Fruit fly (Drosophila melanogaster) whole organism, prepupa: ENCODE results near the gene stg.

Experiments
- Blimp-1 ChIP-seq: fragments of 200-800 bp; sonication (Bioruptor generic); optimal IDR thresholded peaks from 3 replicates; lab custom pipeline; 2017; ENCODE audit warnings: missing biosample characterization, missing genetic modification characterization, mild to moderate bottlenecking, moderate library complexity, missing genetic modification reagents
- CG11762 ChIP-seq: fragments of 200-800 bp; sonication (Bioruptor generic); optimal IDR thresholded peaks from 3 replicates; lab custom pipeline; 2016; ENCODE audit warnings: missing biosample characterization, missing genetic modification characterization; ENCODE audit not compliant: insufficient read depth
- CG15336 ChIP-seq: fragments of 200-800 bp; sonication (Bioruptor generic); IDR thresholded peaks from 2 replicates; pipeline ENCODE4 v1.3.6; 2022; ENCODE audit warnings: missing biosample characterization, missing genetic modification characterization
- CG3032 ChIP-seq: fragments of 200-800 bp; optimal IDR thresholded peaks from 2 replicates; lab custom pipeline; 2019; ENCODE audit warnings: missing biosample characterization, mild to moderate bottlenecking, missing genetic modification characterization, moderate library complexity
- CG3919 ChIP-seq: fragments of 200-800 bp; sonication (Bioruptor generic); optimal IDR thresholded peaks from 3 replicates; lab custom pipeline; 2016; ENCODE audit warnings: missing biosample characterization, missing genetic modification characterization
- CG4318 ChIP-seq: fragments of 200-800 bp; sonication (Bioruptor generic); optimal IDR thresholded peaks from 3 replicates; lab custom pipeline; 2017; ENCODE audit warnings: missing biosample characterization, mild to moderate bottlenecking, missing genetic modification characterization
- CG6276 ChIP-seq: fragments of 200-800 bp; sonication (Bioruptor generic); optimal IDR thresholded peaks from 2 replicates; lab custom pipeline; 2017; ENCODE audit warnings: missing biosample characterization, mild to moderate bottlenecking, missing genetic modification characterization
- CG7368 ChIP-seq: fragments of 200-800 bp; sonication (Bioruptor generic); optimal IDR thresholded peaks from 3 replicates; lab custom pipeline; 2016; ENCODE audit warnings: missing biosample characterization, missing genetic modification characterization
- CG8119 ChIP-seq: fragments of 200-800 bp; sonication (Bioruptor generic); IDR thresholded peaks from 3 replicates; pipeline ENCODE4 v1.3.6; 2022; ENCODE audit warnings: missing biosample characterization, missing genetic modification characterization
- CG8319 ChIP-seq: fragments of 200-800 bp; sonication (Bioruptor generic); optimal IDR thresholded peaks from 3 replicates; lab custom pipeline; 2016; ENCODE audit warnings: missing biosample characterization, missing genetic modification characterization
- CG8632 ChIP-seq: fragments of 200-800 bp; sonication (Bioruptor generic); optimal IDR thresholded peaks from 3 replicates; lab custom pipeline; 2016; ENCODE audit warnings: missing biosample characterization, missing genetic modification characterization
- CG9139 ChIP-seq: fragments of 200-800 bp; sonication (Bioruptor generic); optimal IDR thresholded peaks from 3 replicates; lab custom pipeline; 2017; ENCODE audit warnings: missing biosample characterization, mild to moderate bottlenecking, missing genetic modification characterization
- Eip78C ChIP-seq: fragments of 200-800 bp; sonication (Bioruptor generic); peaks from one replicate; lab custom pipeline; 2016; ENCODE audit warnings: missing biosample characterization, missing genetic modification characterization
- Lpt ChIP-seq: fragments of 200-800 bp; sonication (Bioruptor generic); optimal IDR thresholded peaks from 3 replicates; lab custom pipeline; 2016; ENCODE audit warnings: missing biosample characterization, missing genetic modification characterization
- Smox ChIP-seq: fragments of 200-800 bp; sonication (Bioruptor generic); optimal IDR thresholded peaks from 3 replicates; lab custom pipeline; 2016; ENCODE audit warnings: missing biosample characterization, missing genetic modification characterization
- Sox102F ChIP-seq: fragments of 200-800 bp; sonication (Bioruptor generic); optimal IDR thresholded peaks from 2 replicates; lab custom pipeline; 2016; ENCODE audit warnings: missing biosample characterization, mild to moderate bottlenecking, missing genetic modification characterization
- Sox14 ChIP-seq: fragments of 200-800 bp; sonication (Bioruptor generic); optimal IDR thresholded peaks from 3 replicates; lab custom pipeline; 2016; ENCODE audit warnings: missing biosample characterization, missing genetic modification characterization
- achi ChIP-seq: fragments of 200-800 bp; sonication (Bioruptor generic); optimal IDR thresholded peaks from 3 replicates; lab custom pipeline; 2016; ENCODE audit warnings: missing biosample characterization, missing genetic modification characterization
- dac ChIP-seq: fragments of 200-800 bp; sonication (Bioruptor generic); optimal IDR thresholded peaks from 2 replicates; lab custom pipeline; 2017; ENCODE audit warnings: missing biosample characterization, mild to moderate bottlenecking, missing genetic modification characterization
- dsx ChIP-seq: fragments of 200-800 bp; optimal IDR thresholded peaks from 3 replicates; lab custom pipeline; 2019; ENCODE audit warnings: missing biosample characterization, mild to moderate bottlenecking, missing genetic modification characterization, moderate library complexity; ENCODE audit not compliant: poor library complexity, severe bottlenecking
- eg ChIP-seq: fragments of 200-800 bp; sonication (Bioruptor generic); IDR thresholded peaks from 3 replicates; pipeline ENCODE4 v1.3.6; 2022; ENCODE audit warnings: missing biosample characterization, missing genetic modification characterization
- esn ChIP-seq: fragments of 200-800 bp; sonication (Bioruptor generic); optimal IDR thresholded peaks from 2 replicates; lab custom pipeline; 2016; ENCODE audit warnings: missing biosample characterization, mild to moderate bottlenecking, missing genetic modification characterization, moderate library complexity
- fd85E ChIP-seq: fragments of 200-800 bp; sonication (Bioruptor generic); optimal IDR thresholded peaks from 3 replicates; lab custom pipeline; 2016; ENCODE audit warnings: missing biosample characterization, missing genetic modification characterization
- fkh ChIP-seq: fragments of 200-800 bp; sonication (Bioruptor generic); optimal IDR thresholded peaks from 3 replicates; lab custom pipeline; 2017; ENCODE audit warnings: missing biosample characterization, mild to moderate bottlenecking, missing genetic modification characterization, moderate library complexity
- net ChIP-seq: fragments of 200-800 bp; sonication (Bioruptor generic); optimal IDR thresholded peaks from 3 replicates; lab custom pipeline; 2016; ENCODE audit warnings: missing biosample characterization, missing genetic modification characterization
- pdm3 ChIP-seq: fragments of 200-800 bp; sonication (Bioruptor generic); optimal IDR thresholded peaks from 3 replicates; lab custom pipeline; 2016; ENCODE audit warnings: missing biosample characterization, missing genetic modification characterization
- spab ChIP-seq: fragments of 200-800 bp; sonication (Bioruptor generic); optimal IDR thresholded peaks from 2 replicates; lab custom pipeline; 2017; ENCODE audit warnings: missing biosample characterization, mild to moderate bottlenecking, missing genetic modification characterization, missing genetic modification reagents
- svp ChIP-seq: fragments of 200-800 bp; sonication (Bioruptor generic); peaks from one replicate; lab custom pipeline; 2016; ENCODE audit warnings: missing biosample characterization, missing genetic modification characterization
- topi ChIP-seq: fragments of 200-800 bp; sonication (Bioruptor generic); optimal IDR thresholded peaks from 3 replicates; lab custom pipeline; 2016; ENCODE audit warnings: missing biosample characterization, missing genetic modification characterization
- vri ChIP-seq: fragments of 200-800 bp; sonication (Bioruptor generic); optimal IDR thresholded peaks from 3 replicates; lab custom pipeline; 2016; ENCODE audit warnings: missing biosample characterization, mild to moderate bottlenecking, missing genetic modification characterization

Gene stg

DNA sequence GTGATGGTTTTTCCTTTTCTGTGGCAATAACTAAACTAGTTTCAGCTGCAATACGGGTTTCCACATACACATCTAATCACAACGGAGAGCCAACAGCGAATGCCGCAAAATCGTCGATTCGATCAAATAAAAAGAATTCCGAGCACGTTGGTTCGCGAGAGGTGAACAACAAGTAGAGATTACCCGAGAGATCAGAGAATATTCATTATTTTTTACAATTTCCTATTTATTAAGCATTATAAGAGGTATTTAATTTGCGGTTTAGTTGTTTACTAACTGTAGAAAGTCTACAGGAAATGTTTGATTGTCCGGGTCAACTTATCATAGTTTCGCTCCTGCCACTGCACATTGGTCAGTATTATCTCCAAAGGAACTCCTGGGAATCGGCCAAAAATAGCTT is 17.0 kb downstream of the stg start, which contains the start of gene CG11951:
Gene CG11951, minus strand, starts transcription at position 101 of the 400 bp plus-strand sequence.
- TF ChIP-seq pdm3 (GFP tag; lab: Kevin White, UChicago): no peak
- TF ChIP-seq dac (GFP tag; lab: Kevin White, UChicago): no peak
- peak; percentile 67 for TF ChIP-seq svp (GFP tag; lab: Kevin White, UChicago)
- TF ChIP-seq CG9139 (GFP tag; lab: Kevin White, UChicago): no peak
- no peak for TF ChIP-seq dsx (GFP tag; lab: Kevin White, UChicago)
- TF ChIP-seq, all 60 proteins: peak for 1

DNA sequence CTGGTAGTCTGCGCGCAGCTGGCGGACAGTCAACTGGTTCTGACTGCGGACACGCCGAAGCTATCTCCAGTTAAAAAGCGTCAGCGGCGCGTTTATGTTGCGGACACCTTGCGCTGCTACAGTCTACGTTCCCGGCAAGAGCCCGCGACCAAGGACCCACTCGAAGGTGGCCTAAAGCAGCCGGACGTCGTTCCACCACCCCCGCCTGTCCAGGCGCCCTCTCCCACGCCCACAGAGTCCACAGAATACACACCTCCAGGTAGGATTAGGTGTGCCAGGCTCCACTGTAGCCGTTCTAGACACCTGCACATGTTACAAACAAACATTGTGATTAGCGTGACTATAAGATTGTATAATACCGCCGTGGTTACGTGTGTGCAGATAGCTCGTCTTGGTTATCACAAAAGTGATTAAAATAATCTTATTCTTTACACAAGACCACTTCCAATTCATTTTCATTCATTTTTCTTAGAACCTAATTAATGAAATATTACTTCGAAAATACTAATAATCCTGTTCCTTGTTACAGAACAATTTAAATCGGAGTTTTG is 25.0 kb downstream of the stg start:
- peak; percentile 77 for TF ChIP-seq vri (GFP tag; lab: Kevin White, UChicago)
- TF ChIP-seq Sox102F (GFP tag; lab: Kevin White, UChicago): no peak
- TF ChIP-seq CG8119: no peak
- TF ChIP-seq achi (GFP tag; lab: Kevin White, UChicago): no peak
- TF ChIP-seq, all 60 proteins: peak for 1

dm6 chr3R:29229958-29230357 is 25.6 kb downstream of the stg start:
- peak; percentile 20 for TF ChIP-seq vri (GFP tag; lab: Kevin White, UChicago)
- no peak for TF ChIP-seq Sox14 (GFP tag; lab: Kevin White, UChicago)
- TF ChIP-seq, all 60 proteins: peak for 1

DNA sequence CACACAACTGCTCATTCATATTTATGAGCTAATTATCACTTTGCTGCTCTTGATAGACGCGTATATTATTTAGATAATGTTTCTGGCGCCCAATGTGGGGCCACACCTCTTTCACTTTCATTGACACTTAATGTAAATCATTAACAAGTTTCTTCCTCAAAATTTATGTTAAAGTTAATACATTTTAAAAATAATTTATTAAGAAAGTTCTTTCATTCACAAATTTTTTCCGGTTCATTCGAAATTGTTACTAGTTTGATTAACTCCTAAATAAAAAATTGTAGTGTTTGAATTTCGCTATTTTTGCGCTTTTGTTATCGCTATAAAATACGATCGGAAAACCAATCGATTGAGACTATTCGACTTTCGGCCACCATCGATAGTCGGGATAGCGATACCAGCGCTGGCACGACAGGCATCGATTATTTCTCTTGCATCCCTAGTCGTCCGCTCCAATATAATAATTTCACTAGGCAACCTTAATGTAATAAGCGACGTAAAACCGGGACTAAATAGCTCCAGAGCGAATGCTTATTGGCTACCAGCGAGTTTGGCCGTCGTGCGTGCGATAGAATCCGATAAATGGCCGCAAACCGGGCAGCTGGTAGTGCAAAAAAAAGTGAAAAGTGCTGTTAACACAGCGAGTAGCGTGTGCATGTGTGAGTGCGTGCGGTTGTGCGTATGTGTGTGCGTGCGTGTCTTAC is 26.7 kb downstream of the stg start, which contains the start of gene Usp1:
Gene Usp1, plus strand, starts transcription at position 417 of the 704 bp plus-strand sequence.
- TF ChIP-seq Blimp-1 (GFP tag; lab: Kevin White, UChicago): peak; percentile 73
- no peak for TF ChIP-seq spab
- TF ChIP-seq topi (GFP tag; lab: Kevin White, UChicago): no peak
- no peak for TF ChIP-seq Lpt (GFP tag; lab: Kevin White, UChicago)
- TF ChIP-seq vri (GFP tag; lab: Kevin White, UChicago): no peak
- TF ChIP-seq Smox (GFP tag; lab: Kevin White, UChicago): no peak
- peak; percentile 26 for TF ChIP-seq fkh (GFP tag; lab: Kevin White, UChicago)
- TF ChIP-seq Sox14 (GFP tag; lab: Kevin White, UChicago): no peak
- TF ChIP-seq CG3919: no peak

- TF ChIP-seq CG8119 (peak; percentile 69), CG15336 (GFP tag; lab: Robert Waterston, UW) (peak; percentile 74), eg (GFP tag; lab: Robert Waterston, UW) (peak; percentile 25; the same call in 1 of the 3 replicates), vri (GFP tag; lab: Kevin White, UChicago) (no peak)
Measured at dm6 chr3R:29227675-29228211, 27.9 kb downstream of the stg start, which contains the start of gene CG14507. Gene CG14507, minus strand, starts transcription at chr3R:29227725.

- TF ChIP-seq Blimp-1 (GFP tag; lab: Kevin White, UChicago) (no peak), esn (GFP tag; lab: Kevin White, UChicago) (peak; percentile 6), fkh (GFP tag; lab: Kevin White, UChicago) (peak; percentile 44), Eip78C (peak; percentile 48), vri (GFP tag; lab: Kevin White, UChicago) (peak; percentile 10)
- TF ChIP-seq, all 60 proteins: peak for 4
Measured at dm6 chr3R:29222891-29223842, 32.4 kb downstream of the stg start, which contains the start of the genes Cisd2 and Brd8. Gene Cisd2, minus strand, starts transcription at chr3R:29223428. Gene Brd8, plus strand, starts transcription at chr3R:29223485.

dm6 chr3R:29221168-29221567 is 34.4 kb downstream of the stg start:
- TF ChIP-seq CG6276 (no peak), CG8319 (GFP tag; lab: Kevin White, UChicago) (no peak), CG4318 (GFP tag; lab: Kevin White, UChicago) (no peak), vri (GFP tag; lab: Kevin White, UChicago) (no peak), Sox14 (GFP tag; lab: Kevin White, UChicago) (no peak), CG3032 (no peak), Lpt (GFP tag; lab: Kevin White, UChicago) (no peak), CG7368 (no peak), net (no peak), CG8632 (GFP tag; lab: Kevin White, UChicago) (no peak), fd85E (GFP tag; lab: Kevin White, UChicago) (no peak), spab (no peak), CG11762 (GFP tag; lab: Kevin White, UChicago) (no peak), CG9139 (GFP tag; lab: Kevin White, UChicago) (no peak)
